Fruit fly (Drosophila melanogaster): ENCODE data around the gene DPCoAC.

The DPCoAC gene

DNA sequence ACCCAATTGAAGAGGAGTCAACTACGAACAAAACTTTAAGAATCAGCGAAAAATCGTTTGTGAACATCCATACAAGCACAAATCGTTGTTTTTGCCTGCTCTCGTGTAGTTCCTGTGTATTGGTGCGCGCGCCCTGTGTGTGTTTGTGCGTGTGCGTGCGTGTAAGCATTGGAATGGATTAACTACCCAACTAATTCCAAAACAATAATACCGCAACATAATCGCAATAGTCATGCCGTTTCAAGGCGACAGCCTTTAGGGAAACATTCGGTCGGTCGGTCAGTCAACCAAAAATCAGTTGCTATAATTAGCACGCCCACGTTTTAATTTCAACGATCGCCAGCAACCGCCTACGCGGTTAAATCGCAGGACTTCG is 36.0 kb upstream of the DPCoAC start:
- no peak for TF ChIP-seq h (optimal IDR thresholded peaks at IDR 0.05)
- no peak for TF ChIP-seq psq (optimal IDR thresholded peaks at IDR 0.05)
- no peak for TF ChIP-seq ttk (optimal IDR thresholded peaks at IDR 0.05)
- no peak for TF ChIP-seq Myc (optimal IDR thresholded peaks at IDR 0.05)
- TF ChIP-seq insv (optimal IDR thresholded peaks at IDR 0.05) = no peak

dm6 chr3R:20592517-20593462 is 35.3 kb upstream of the DPCoAC start, which contains the start of the genes Pus1 and bon:
TSS of gene Pus1 (minus strand) at chr3R:20592671.
TSS of gene bon (plus strand) at chr3R:20593139.
- TF ChIP-seq h (optimal IDR thresholded peaks at IDR 0.05) = no peak
- no peak for TF ChIP-seq Sin3A (optimal IDR thresholded peaks at IDR 0.05)
- TF ChIP-seq insv (optimal IDR thresholded peaks at IDR 0.05) = no peak
- TF ChIP-seq ttk (optimal IDR thresholded peaks at IDR 0.05) = no peak
- TF ChIP-seq Myc (optimal IDR thresholded peaks at IDR 0.05) = no peak
- no peak for TF ChIP-seq psq (optimal IDR thresholded peaks at IDR 0.05)

- TF ChIP-seq h (optimal IDR thresholded peaks at IDR 0.05) (no peak), Sin3A (optimal IDR thresholded peaks at IDR 0.05) (no peak), psq (optimal IDR thresholded peaks at IDR 0.05) (no peak), ttk (optimal IDR thresholded peaks at IDR 0.05) (no peak), insv (optimal IDR thresholded peaks at IDR 0.05) (no peak), Myc (optimal IDR thresholded peaks at IDR 0.05) (no peak)
These were observed 31.0 kb upstream of the DPCoAC start, which contains the start of gene Srp72 for dm6 chr3R:20588480-20588785. TSS of gene Srp72 (plus strand) at chr3R:20588711.

DNA sequence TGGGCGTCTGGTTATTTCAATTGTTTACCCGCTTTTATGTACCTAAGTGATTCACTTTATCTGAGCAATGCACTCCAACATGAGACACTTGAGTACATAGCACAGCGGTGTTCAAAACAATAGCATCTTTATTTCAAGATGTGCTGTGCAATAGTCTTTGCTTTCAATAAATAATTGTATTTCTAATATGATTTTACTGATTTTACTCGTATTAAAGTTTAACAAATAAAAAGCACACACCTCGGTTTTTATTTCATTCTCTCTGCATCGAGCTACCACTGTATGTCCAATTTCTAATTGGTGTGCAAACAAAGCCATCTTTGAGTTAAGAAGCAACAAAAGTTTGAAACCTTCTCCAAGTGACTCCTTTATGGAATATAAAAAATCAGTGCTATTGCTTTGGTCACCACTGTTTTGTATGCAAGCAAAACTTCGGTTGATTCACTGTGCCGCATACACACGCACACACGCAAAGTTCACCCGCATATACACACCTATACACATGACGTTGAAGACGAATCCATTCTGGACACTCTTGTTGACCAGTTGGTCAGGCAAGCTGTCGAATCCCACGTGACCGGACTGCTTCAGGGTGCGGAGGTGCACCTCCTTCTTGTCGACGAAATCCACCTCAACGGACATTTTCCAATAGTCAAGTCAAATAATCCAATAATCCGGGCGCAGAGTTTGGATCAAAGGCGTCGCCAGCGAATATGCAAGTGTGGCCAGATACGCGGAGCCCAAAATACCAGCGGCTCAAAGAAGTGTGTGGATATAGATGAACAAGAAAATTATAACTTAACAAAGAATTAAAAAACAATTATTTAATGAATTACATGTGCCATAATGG is 30.4 kb upstream of the DPCoAC start, which contains the start of gene Septin2:
TSS of gene Septin2 (minus strand) at position 727 of the 850 bp plus-strand sequence.
- TF ChIP-seq insv (optimal IDR thresholded peaks at IDR 0.05) (no peak), Myc (optimal IDR thresholded peaks at IDR 0.05) (no peak), psq (optimal IDR thresholded peaks at IDR 0.05) (no peak), Sin3A (optimal IDR thresholded peaks at IDR 0.05) (no peak), ttk (optimal IDR thresholded peaks at IDR 0.05) (no peak), h (optimal IDR thresholded peaks at IDR 0.05) (no peak)

- TF ChIP-seq Myc (optimal IDR thresholded peaks at IDR 0.05) (no peak), insv (optimal IDR thresholded peaks at IDR 0.05) (no peak)
These were observed 28.9 kb upstream of the DPCoAC start for dm6 chr3R:20586409-20586808.

DNA sequence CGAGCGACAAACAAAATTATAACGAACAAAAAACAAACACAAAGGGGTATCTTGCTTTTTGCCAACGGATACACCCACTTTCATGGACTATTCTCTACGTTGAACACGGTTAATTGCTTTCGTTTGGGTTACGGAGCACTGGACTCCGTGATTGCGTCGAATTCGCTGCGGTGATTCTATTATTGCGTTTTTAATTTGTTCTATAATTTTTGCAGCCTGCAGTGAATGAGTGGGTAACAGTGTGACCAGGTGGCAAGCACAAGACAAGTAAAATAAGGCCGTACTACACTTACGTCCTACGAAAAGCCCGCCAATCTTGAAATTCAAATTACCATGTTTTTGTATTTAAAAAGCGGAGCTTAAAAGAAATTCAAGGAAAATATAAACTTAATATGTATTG is 28.1 kb upstream of the DPCoAC start, which contains the start of gene CG16953:
TSS of gene CG16953 (minus strand) at position 268 of the 400 bp plus-strand sequence.
- TF ChIP-seq Sin3A (optimal IDR thresholded peaks at IDR 0.05) (no peak), psq (optimal IDR thresholded peaks at IDR 0.05) (no peak), insv (optimal IDR thresholded peaks at IDR 0.05) (no peak), h (optimal IDR thresholded peaks at IDR 0.05) (no peak), Myc (optimal IDR thresholded peaks at IDR 0.05) (no peak), ttk (optimal IDR thresholded peaks at IDR 0.05) (no peak)

DNA sequence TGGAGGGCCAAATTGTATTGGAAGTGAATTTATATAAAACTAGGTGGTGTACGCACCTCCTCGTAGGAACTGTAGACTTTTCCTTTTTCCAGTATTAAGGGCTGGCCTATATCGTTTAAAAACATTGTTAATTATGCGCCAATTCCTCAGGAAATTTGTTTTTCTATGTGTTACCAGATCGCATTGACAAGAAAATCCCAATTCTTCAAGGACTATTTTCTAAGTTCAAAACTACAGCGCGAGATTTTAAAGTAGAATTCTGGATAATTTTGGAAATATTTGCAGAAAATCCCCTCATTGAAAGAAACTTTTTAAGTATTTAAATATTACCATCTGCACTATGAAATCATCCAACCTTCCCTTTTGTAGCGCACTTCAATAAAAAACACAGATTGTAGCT is 23.9 kb upstream of the DPCoAC start, which contains the start of gene CG34008:
TSS of gene CG34008 (minus strand) at position 147 of the 400 bp plus-strand sequence.
- TF ChIP-seq Sin3A (optimal IDR thresholded peaks at IDR 0.05) (no peak), h (optimal IDR thresholded peaks at IDR 0.05) (no peak), ttk (optimal IDR thresholded peaks at IDR 0.05) (no peak), Myc (optimal IDR thresholded peaks at IDR 0.05) (no peak), insv (optimal IDR thresholded peaks at IDR 0.05) (no peak), psq (optimal IDR thresholded peaks at IDR 0.05) (no peak)

- no peak for TF ChIP-seq psq (optimal IDR thresholded peaks at IDR 0.05)
- no peak for TF ChIP-seq insv (optimal IDR thresholded peaks at IDR 0.05)
- no peak for TF ChIP-seq ttk (optimal IDR thresholded peaks at IDR 0.05)
- TF ChIP-seq h (optimal IDR thresholded peaks at IDR 0.05) = no peak
- no peak for TF ChIP-seq Myc (optimal IDR thresholded peaks at IDR 0.05)
- TF ChIP-seq Sin3A (optimal IDR thresholded peaks at IDR 0.05) = no peak
These were observed 22.3 kb upstream of the DPCoAC start, which contains the start of the genes EloB and Srp14 for dm6 chr3R:20579816-20580215. TSS of gene EloB (minus strand) at chr3R:20579850. TSS of gene Srp14 (plus strand) at chr3R:20580115.

dm6 chr3R:20576789-20577188 is 19.3 kb upstream of the DPCoAC start, which contains the start of the genes TFAM and CG5412:
TSS of gene TFAM (minus strand) at chr3R:20577010.
TSS of gene CG5412 (plus strand) at chr3R:20577053.
- TF ChIP-seq h (optimal IDR thresholded peaks at IDR 0.05) (no peak), psq (optimal IDR thresholded peaks at IDR 0.05) (no peak), Myc (optimal IDR thresholded peaks at IDR 0.05) (no peak), insv (optimal IDR thresholded peaks at IDR 0.05) (no peak), Sin3A (optimal IDR thresholded peaks at IDR 0.05) (no peak), ttk (optimal IDR thresholded peaks at IDR 0.05) (no peak)

dm6 chr3R:20574535-20574980 is 17.1 kb upstream of the DPCoAC start:
- TF ChIP-seq insv (optimal IDR thresholded peaks at IDR 0.05) (no peak), h (optimal IDR thresholded peaks at IDR 0.05) (no peak), psq (optimal IDR thresholded peaks at IDR 0.05) (no peak), Myc (optimal IDR thresholded peaks at IDR 0.05) (no peak), ttk (optimal IDR thresholded peaks at IDR 0.05) (no peak), Sin3A (optimal IDR thresholded peaks at IDR 0.05) (no peak)

DNA sequence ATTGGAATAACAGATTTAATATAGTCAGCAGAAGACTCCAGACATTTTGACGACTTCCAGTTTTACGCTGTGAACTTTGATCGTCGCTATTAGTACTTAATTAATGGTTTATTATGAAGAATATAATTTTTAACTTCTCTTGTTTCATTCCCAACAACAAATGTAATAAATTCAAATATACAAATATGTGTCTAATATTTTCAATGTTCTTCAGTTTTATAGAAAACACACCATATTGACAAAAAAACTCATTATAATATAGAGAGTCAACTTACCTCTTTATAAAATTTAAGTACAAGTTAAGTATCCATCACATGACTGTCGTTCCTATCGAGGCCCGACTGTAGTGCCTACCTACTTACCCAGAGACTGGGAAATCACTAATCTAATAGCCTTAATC is 15.9 kb upstream of the DPCoAC start:
- no peak for TF ChIP-seq insv (optimal IDR thresholded peaks at IDR 0.05)
- no peak for TF ChIP-seq Sin3A (optimal IDR thresholded peaks at IDR 0.05)
- no peak for TF ChIP-seq psq (optimal IDR thresholded peaks at IDR 0.05)
- no peak for TF ChIP-seq ttk (optimal IDR thresholded peaks at IDR 0.05)
- TF ChIP-seq Myc (optimal IDR thresholded peaks at IDR 0.05) = no peak
- no peak for TF ChIP-seq h (optimal IDR thresholded peaks at IDR 0.05)
